Fruit fly (Drosophila melanogaster) whole organism, adult: ENCODE measurements around the gene VhaAC45RP.

Source experiments
- CG11617 ChIP-seq: fragments of 200-800 bp; sonication (Bioruptor generic); optimal IDR thresholded peaks from 2 replicates; lab custom pipeline; 2017; ENCODE audit warnings: mild to moderate bottlenecking, missing biosample characterization, missing genetic modification reagents, missing genetic modification characterization
- CG12768 ChIP-seq: fragments of 200-800 bp; sonication (Bioruptor generic); optimal IDR thresholded peaks from 2 replicates; lab custom pipeline; 2017; ENCODE audit warnings: missing biosample characterization, missing genetic modification characterization, mild to moderate bottlenecking, moderate library complexity, missing genetic modification reagents
- CG14711 ChIP-seq: fragments of 200-800 bp; sonication (Bioruptor generic); optimal IDR thresholded peaks from 2 replicates; lab custom pipeline; 2018; ENCODE audit warnings: missing biosample characterization, mild to moderate bottlenecking, missing genetic modification characterization, moderate library complexity
- CG1620 ChIP-seq: fragments of 200-800 bp; sonication (Bioruptor generic); optimal IDR thresholded peaks from 2 replicates; lab custom pipeline; 2016; ENCODE audit warnings: missing biosample characterization, missing genetic modification characterization
- CG33017 ChIP-seq: fragments of 200-800 bp; sonication (Bioruptor generic); optimal IDR thresholded peaks from 2 replicates; lab custom pipeline; 2018; ENCODE audit warnings: missing biosample characterization, mild to moderate bottlenecking, missing genetic modification characterization, moderate library complexity
- CG5204 ChIP-seq: fragments of 200-800 bp; sonication (Bioruptor generic); optimal IDR thresholded peaks from 2 replicates; lab custom pipeline; 2016; ENCODE audit warnings: missing biosample characterization, missing genetic modification characterization
- CG7045 ChIP-seq: fragments of 200-800 bp; sonication (Bioruptor generic); optimal IDR thresholded peaks from 2 replicates; lab custom pipeline; 2017; ENCODE audit warnings: missing biosample characterization, mild to moderate bottlenecking, missing genetic modification characterization
- CG7101 ChIP-seq: fragments of 200-800 bp; sonication (Bioruptor generic); optimal IDR thresholded peaks from 2 replicates; lab custom pipeline; 2018; ENCODE audit warnings: missing biosample characterization, mild to moderate bottlenecking, missing genetic modification characterization, moderate library complexity
- Clk ChIP-seq: fragments of 200-800 bp; sonication (Bioruptor generic); optimal IDR thresholded peaks from 2 replicates; lab custom pipeline; 2017; ENCODE audit warnings: missing biosample characterization, missing genetic modification characterization
- Crg-1 ChIP-seq: fragments of 200-800 bp; sonication (Bioruptor generic); optimal IDR thresholded peaks from 2 replicates; lab custom pipeline; 2016; ENCODE audit warnings: missing biosample characterization, missing genetic modification characterization
- Hr96 ChIP-seq: fragments of 200-800 bp; sonication (Bioruptor generic); optimal IDR thresholded peaks from 2 replicates; lab custom pipeline; 2016; ENCODE audit warnings: missing biosample characterization, missing genetic modification characterization
- Mnt ChIP-seq: fragments of 200-800 bp; sonication (Bioruptor generic); optimal IDR thresholded peaks from 2 replicates; lab custom pipeline; 2016; ENCODE audit warnings: missing biosample characterization, mild to moderate bottlenecking, missing genetic modification characterization
- bab1 ChIP-seq: fragments of 200-800 bp; sonication (Bioruptor generic); optimal IDR thresholded peaks from 3 replicates; lab custom pipeline; 2019; ENCODE audit warnings: missing biosample characterization, mild to moderate bottlenecking, missing genetic modification characterization, moderate library complexity
- cic ChIP-seq: fragments of 200-800 bp; sonication (Bioruptor generic); optimal IDR thresholded peaks from 2 replicates; lab custom pipeline; 2017; ENCODE audit warnings: missing biosample characterization, mild to moderate bottlenecking, missing genetic modification characterization, moderate library complexity
- cnc ChIP-seq, 2 experiments: fragments of >200 bp; optimal IDR thresholded peaks; 2 replicates each; lab custom pipeline; 2017
- kay ChIP-seq: fragments of 200-800 bp; sonication (Bioruptor generic); peaks from one replicate; lab custom pipeline; 2016; ENCODE audit warnings: missing biosample characterization, missing genetic modification characterization, borderline replicate concordance
- ovo ChIP-seq: fragments of 200-800 bp; sonication (Bioruptor generic); optimal IDR thresholded peaks from 2 replicates; lab custom pipeline; 2016; ENCODE audit warnings: missing biosample characterization, missing genetic modification characterization
- pad ChIP-seq: fragments of 200-800 bp; sonication (Bioruptor generic); optimal IDR thresholded peaks from 3 replicates; lab custom pipeline; 2017; ENCODE audit warnings: missing biosample characterization, missing genetic modification characterization, mild to moderate bottlenecking, moderate library complexity, missing genetic modification reagents
- tj ChIP-seq: fragments of 200-800 bp; sonication (Bioruptor generic); optimal IDR thresholded peaks from 3 replicates; lab custom pipeline; 2017; ENCODE audit warnings: missing biosample characterization, mild to moderate bottlenecking, missing genetic modification characterization, moderate library complexity
- toe ChIP-seq: fragments of 200-800 bp; sonication (Bioruptor generic); optimal IDR thresholded peaks from 2 replicates; lab custom pipeline; 2016; ENCODE audit warnings: missing biosample characterization, missing genetic modification characterization

The VhaAC45RP gene

dm6 chr3R:30151300-30152109, 14.7 kb downstream of the VhaAC45RP start, which contains the start of gene CG15529:
Gene CG15529 (plus strand): TSS chr3R:30152059.
- TF ChIP-seq cic (GFP tag; lab: Kevin White, UChicago) = no peak
- peak; percentile 62 for TF ChIP-seq bab1 (GFP tag; lab: Kevin White, UChicago)
- peak; percentile 43 for TF ChIP-seq Crg-1 (GFP tag; lab: Kevin White, UChicago)
- TF ChIP-seq Mnt = no peak
- TF ChIP-seq pad (GFP tag; lab: Kevin White, UChicago) = peak; percentile 53
- TF ChIP-seq Hr96 (GFP tag; lab: Kevin White, UChicago) = peak; percentile 71
- peak; percentile 65 for TF ChIP-seq Clk (GFP tag; lab: Kevin White, UChicago)
- TF ChIP-seq ovo (GFP tag; lab: Kevin White, UChicago) = peak; percentile 8
- peak; percentile 40 for TF ChIP-seq CG33017 (tag; lab: Kevin White, UChicago)
- peak; percentile 46 for TF ChIP-seq CG14711 (tag; lab: Kevin White, UChicago)
- TF ChIP-seq CG1620 = peak; percentile 62
- no peak for TF ChIP-seq kay (GFP tag; lab: Kevin White, UChicago)
- peak; percentile 73 for TF ChIP-seq CG7045 (GFP tag; lab: Kevin White, UChicago)
- TF ChIP-seq CG7101 (tag; lab: Kevin White, UChicago) = peak; percentile 77
- TF ChIP-seq toe (GFP tag; lab: Kevin White, UChicago) = peak; percentile 54
- TF ChIP-seq CG11617 (GFP tag; lab: Kevin White, UChicago) = peak; percentile 38
- peak; percentile 72 for TF ChIP-seq CG5204 (GFP tag; lab: Kevin White, UChicago)
- peak; percentile 84 for TF ChIP-seq CG12768 (GFP tag; lab: Kevin White, UChicago)
- no peak for TF ChIP-seq cnc (optimal IDR thresholded peaks at IDR 0.05; lab: Kevin White, UChicago)
- peak; percentile 94 for TF ChIP-seq tj (GFP tag; lab: Kevin White, UChicago)

- TF ChIP-seq tj (GFP tag; lab: Kevin White, UChicago) = no peak
- no peak for TF ChIP-seq ovo (GFP tag; lab: Kevin White, UChicago)
- no peak for TF ChIP-seq toe (GFP tag; lab: Kevin White, UChicago)
- TF ChIP-seq CG12768 (GFP tag; lab: Kevin White, UChicago) = no peak
- no peak for TF ChIP-seq pad (GFP tag; lab: Kevin White, UChicago)
- no peak for TF ChIP-seq CG33017 (tag; lab: Kevin White, UChicago)
- TF ChIP-seq CG7045 (GFP tag; lab: Kevin White, UChicago) = no peak
- TF ChIP-seq cic (GFP tag; lab: Kevin White, UChicago) = no peak
Measured at dm6 chr3R:30150602-30151001, 15.6 kb downstream of the VhaAC45RP start.

- no peak for TF ChIP-seq CG12768 (GFP tag; lab: Kevin White, UChicago)
- TF ChIP-seq cnc (optimal IDR thresholded peaks at IDR 0.05; lab: Kevin White, UChicago) = no peak
- no peak for TF ChIP-seq CG14711 (tag; lab: Kevin White, UChicago)
- TF ChIP-seq ovo (GFP tag; lab: Kevin White, UChicago) = no peak
- no peak for TF ChIP-seq cic (GFP tag; lab: Kevin White, UChicago)
- no peak for TF ChIP-seq kay (GFP tag; lab: Kevin White, UChicago)
- TF ChIP-seq Crg-1 (GFP tag; lab: Kevin White, UChicago) = no peak
- TF ChIP-seq toe (GFP tag; lab: Kevin White, UChicago) = no peak
- TF ChIP-seq bab1 (GFP tag; lab: Kevin White, UChicago) = no peak
- TF ChIP-seq pad (GFP tag; lab: Kevin White, UChicago) = no peak
- TF ChIP-seq CG5204 (GFP tag; lab: Kevin White, UChicago) = no peak
- no peak for TF ChIP-seq tj (GFP tag; lab: Kevin White, UChicago)
- no peak for TF ChIP-seq CG33017 (tag; lab: Kevin White, UChicago)
- no peak for TF ChIP-seq CG1620
- no peak for TF ChIP-seq Hr96 (GFP tag; lab: Kevin White, UChicago)
- TF ChIP-seq Mnt = no peak
- no peak for TF ChIP-seq Clk (GFP tag; lab: Kevin White, UChicago)
- no peak for TF ChIP-seq CG7101 (tag; lab: Kevin White, UChicago)
Measured at dm6 chr3R:30149506-30149905, 16.7 kb downstream of the VhaAC45RP start, which contains the start of gene AdoR. Gene AdoR (minus strand): TSS chr3R:30149606.

- TF ChIP-seq toe (GFP tag; lab: Kevin White, UChicago) = no peak
- TF ChIP-seq bab1 (GFP tag; lab: Kevin White, UChicago) = peak; percentile 57
- TF ChIP-seq cic (GFP tag; lab: Kevin White, UChicago) = no peak
- TF ChIP-seq CG14711 (tag; lab: Kevin White, UChicago) = peak; percentile 38
- no peak for TF ChIP-seq Clk (GFP tag; lab: Kevin White, UChicago)
- TF ChIP-seq CG11617 (GFP tag; lab: Kevin White, UChicago) = peak; percentile 8
- TF ChIP-seq pad (GFP tag; lab: Kevin White, UChicago) = peak; percentile 71
- TF ChIP-seq cnc (optimal IDR thresholded peaks at IDR 0.05; lab: Kevin White, UChicago) = no peak
- TF ChIP-seq CG33017 (tag; lab: Kevin White, UChicago) = peak; percentile 32
- no peak for TF ChIP-seq CG5204 (GFP tag; lab: Kevin White, UChicago)
- TF ChIP-seq CG7101 (tag; lab: Kevin White, UChicago) = peak; percentile 33
- peak; percentile 24 for TF ChIP-seq tj (GFP tag; lab: Kevin White, UChicago)
- no peak for TF ChIP-seq Hr96 (GFP tag; lab: Kevin White, UChicago)
- no peak for TF ChIP-seq Mnt
- peak; percentile 12 for TF ChIP-seq CG1620
- TF ChIP-seq ovo (GFP tag; lab: Kevin White, UChicago) = peak; percentile 50
- peak; percentile 41 for TF ChIP-seq CG12768 (GFP tag; lab: Kevin White, UChicago)
Measured at dm6 chr3R:30134063-30135047, 31.9 kb downstream of the VhaAC45RP start, which contains the start of gene Tpi. Gene Tpi (minus strand): TSS chr3R:30134599.
